Fruit fly (Drosophila melanogaster): ENCODE results near the gene CCT2.

CCT2 gene

dm6 chrX:9134922-9135453 is 45.7 kb downstream of the CCT2 start, which contains the start of gene fend (continued):
- TF ChIP-seq Met (GFP tag; optimal IDR thresholded peaks at IDR 0.05) (peak; percentile 2), cyc (GFP tag; optimal IDR thresholded peaks at IDR 0.05) (no peak)

dm6 chrX:9136776-9137550 is 47.6 kb downstream of the CCT2 start:
- TF ChIP-seq eg (GFP tag; IDR thresholded peaks at IDR 0.05) (peak; percentile 38; the same call in 1 of the 3 replicates), Smox (GFP tag; optimal IDR thresholded peaks at IDR 0.05) (no peak), pdm3 (GFP tag; optimal IDR thresholded peaks at IDR 0.05) (peak; percentile 10), OdsH (GFP tag; optimal IDR thresholded peaks at IDR 0.05) (peak; percentile 22), CG31627 (GFP tag; optimal IDR thresholded peaks at IDR 0.05) (peak; percentile 10), Hr4 (GFP tag; optimal IDR thresholded peaks at IDR 0.05) (peak; percentile 40), CG10669 (GFP tag; optimal IDR thresholded peaks at IDR 0.05) (no peak), Hr39 (GFP tag; optimal IDR thresholded peaks at IDR 0.05) (peak; percentile 14), CG11294 (GFP tag; IDR thresholded peaks at IDR 0.05) (0 out of 2 replicates have a peak, but pooled peaks have one; percentile 9), CG32006 (GFP tag; optimal IDR thresholded peaks at IDR 0.05) (peak; percentile 50), CG15336 (GFP tag; IDR thresholded peaks at IDR 0.05) (peak; percentile 54), acj6 (GFP tag; optimal IDR thresholded peaks at IDR 0.05) (no peak), ss (GFP tag; optimal IDR thresholded peaks at IDR 0.05) (peak in 1 of 2 experiments; percentile 32), CG3919 (GFP tag; optimal IDR thresholded peaks at IDR 0.05) (peak; percentile 18), Eip78C (GFP tag) (peak; percentile 81), Met (GFP tag; optimal IDR thresholded peaks at IDR 0.05) (no peak), Ets96B (tag; optimal IDR thresholded peaks at IDR 0.05) (peak; percentile 2), CG6163 (GFP tag; IDR thresholded peaks at IDR 0.05) (0 out of 3 replicates have a peak, but pooled peaks have one; percentile 14), CG10631 (GFP tag; optimal IDR thresholded peaks at IDR 0.05) (no peak), svp (GFP tag) (peak; percentile 27)

dm6 chrX:9139138-9139537 is 49.8 kb downstream of the CCT2 start:
- TF ChIP-seq fd85E (GFP tag; optimal IDR thresholded peaks at IDR 0.05): no peak
- TF ChIP-seq CG3032 (tag; optimal IDR thresholded peaks at IDR 0.05): peak; percentile 1
- TF ChIP-seq Ets21C (GFP tag; optimal IDR thresholded peaks at IDR 0.05): no peak
- TF ChIP-seq spab (GFP tag; optimal IDR thresholded peaks at IDR 0.05): peak; percentile 33
- TF ChIP-seq Sox14 (GFP tag; optimal IDR thresholded peaks at IDR 0.05): no peak
- no peak for TF ChIP-seq fd59A (GFP tag; optimal IDR thresholded peaks at IDR 0.05)
- TF ChIP-seq eg (GFP tag; IDR thresholded peaks at IDR 0.05): peak; percentile 32; the same call in 1 of the 3 replicates
- peak; percentile 52 for TF ChIP-seq CG1621 (tag; optimal IDR thresholded peaks at IDR 0.05)
- TF ChIP-seq Sox15 (GFP tag; optimal IDR thresholded peaks at IDR 0.05): no peak
- peak; percentile 73 for TF ChIP-seq CG6276 (GFP tag; optimal IDR thresholded peaks at IDR 0.05)
- TF ChIP-seq CG15336 (GFP tag; IDR thresholded peaks at IDR 0.05): no peak
- TF ChIP-seq Hr4 (GFP tag; optimal IDR thresholded peaks at IDR 0.05): no peak
- peak; percentile 81 to 85 for TF ChIP-seq ss (GFP tag; optimal IDR thresholded peaks at IDR 0.05)
- TF ChIP-seq Ets96B (tag; optimal IDR thresholded peaks at IDR 0.05): no peak
- TF ChIP-seq dac (GFP tag; optimal IDR thresholded peaks at IDR 0.05): no peak
- no peak for TF ChIP-seq Eip75B (GFP tag; optimal IDR thresholded peaks at IDR 0.05)
- no peak for TF ChIP-seq Lpt (GFP tag; optimal IDR thresholded peaks at IDR 0.05)
- no peak for TF ChIP-seq cyc (GFP tag; optimal IDR thresholded peaks at IDR 0.05)
- TF ChIP-seq topi (GFP tag; optimal IDR thresholded peaks at IDR 0.05): no peak
- no peak for TF ChIP-seq Hr39 (GFP tag; optimal IDR thresholded peaks at IDR 0.05)
- TF ChIP-seq CG11762 (GFP tag; optimal IDR thresholded peaks at IDR 0.05; ENCODE audit: insufficient read depth): no peak
- no peak for TF ChIP-seq Eip93F (GFP tag; optimal IDR thresholded peaks at IDR 0.05)
- no peak for TF ChIP-seq CG8319 (GFP tag; optimal IDR thresholded peaks at IDR 0.05)
- TF ChIP-seq CG10669 (GFP tag; optimal IDR thresholded peaks at IDR 0.05): peak; percentile 41
- no peak for TF ChIP-seq CG4318 (GFP tag; optimal IDR thresholded peaks at IDR 0.05)
- TF ChIP-seq dsx (GFP tag; optimal IDR thresholded peaks at IDR 0.05; ENCODE audit: poor library complexity, severe bottlenecking): no peak
- no peak for TF ChIP-seq CG6792 (GFP tag; optimal IDR thresholded peaks at IDR 0.05)
- no peak for TF ChIP-seq Met (GFP tag; optimal IDR thresholded peaks at IDR 0.05)
- 0 out of 3 replicates have a peak, but pooled peaks have one; percentile 17 for TF ChIP-seq CG8119 (GFP tag; IDR thresholded peaks at IDR 0.05)
- TF ChIP-seq CG11294 (GFP tag; IDR thresholded peaks at IDR 0.05): no peak
- peak; percentile 77 for TF ChIP-seq CG6808 (GFP tag; optimal IDR thresholded peaks at IDR 0.05)
- no peak for TF ChIP-seq Blimp-1 (GFP tag; optimal IDR thresholded peaks at IDR 0.05)
- no peak for TF ChIP-seq CG34406 (GFP tag; optimal IDR thresholded peaks at IDR 0.05)
- TF ChIP-seq CG3919 (GFP tag; optimal IDR thresholded peaks at IDR 0.05): no peak
- TF ChIP-seq vri (GFP tag; optimal IDR thresholded peaks at IDR 0.05): no peak
